1 fruit fly cellular context compared by ENCODE assay signal in genomic region chrX:8141353-8142066, dm6.
TF ChIP-seq lines count a peak whose summit lies in the region.

No protein-coding gene starts in this region.

TF ChIP-seq in whole organism, embryonic, 481 proteins besides CTCF, POLR2A, EP300 and RAD21 (continued from another document and continues in another):
- TF ChIP-seq lola (GFP tag; optimal IDR thresholded peaks at IDR 0.05; lab: Kevin White, UChicago) (no peak), Scr (GFP tag; IDR thresholded peaks at IDR 0.05; lab: Robert Waterston, UW; ENCODE audit: partially characterized antibody) (peak; percentile 17; the same call in 1 of the 2 replicates), CG7556 (GFP tag; optimal IDR thresholded peaks at IDR 0.05; lab: Kevin White, UChicago) (peak; percentile 28), nau (GFP tag; optimal IDR thresholded peaks at IDR 0.05; lab: Kevin White, UChicago) (no peak), chm (GFP tag; IDR thresholded peaks at IDR 0.05; lab: Robert Waterston, UW) (no peak), disco-r (GFP tag; optimal IDR thresholded peaks at IDR 0.05; lab: Kevin White, UChicago) (no peak), CG12769 (tag; optimal IDR thresholded peaks at IDR 0.05; lab: Kevin White, UChicago) (peak; percentile 96), HmgZ (tag; optimal IDR thresholded peaks at IDR 0.05; lab: Kevin White, UChicago) (no peak), Dref (GFP tag; IDR thresholded peaks at IDR 0.05; lab: Robert Waterston, UW) (peak; percentile 10; the same call in 1 of the 2 replicates), CG8924 (tag; optimal IDR thresholded peaks at IDR 0.05; lab: Kevin White, UChicago) (peak; percentile 4), D19B (GFP tag; optimal IDR thresholded peaks at IDR 0.05; lab: Kevin White, UChicago) (no peak), CG15479 (GFP tag; optimal IDR thresholded peaks at IDR 0.05; lab: Kevin White, UChicago) (no peak), CG7963 (GFP tag; IDR thresholded peaks at IDR 0.05; lab: Robert Waterston, UW; ENCODE audit: partially characterized antibody) (no peak), CG6254 (GFP tag; optimal IDR thresholded peaks at IDR 0.05; lab: Kevin White, UChicago) (no peak), repo (GFP tag; optimal IDR thresholded peaks at IDR 0.05; lab: Kevin White, UChicago) (no peak), CG34224 (GFP tag; IDR thresholded peaks at IDR 0.05; lab: Robert Waterston, UW; ENCODE audit: partially characterized antibody) (no peak), hb (GFP tag; IDR thresholded peaks at IDR 0.05; lab: Robert Waterston, UW; ENCODE audit: partially characterized antibody) (no peak), Hsf (GFP tag; optimal IDR thresholded peaks at IDR 0.05; lab: Kevin White, UChicago) (peak; percentile 27), CG2202 (tag; optimal IDR thresholded peaks at IDR 0.05; lab: Kevin White, UChicago) (no peak), CG6683 (GFP tag; optimal IDR thresholded peaks at IDR 0.05; lab: Kevin White, UChicago) (peak; percentile 0), Tbp (GFP tag; optimal IDR thresholded peaks at IDR 0.05; lab: Kevin White, UChicago) (no peak), CG11456 (GFP tag; IDR thresholded peaks at IDR 0.05; lab: Robert Waterston, UW) (no peak), Atf3 (GFP tag; optimal IDR thresholded peaks at IDR 0.05; lab: Kevin White, UChicago) (no peak), CG15696 (tag; optimal IDR thresholded peaks at IDR 0.05; lab: Kevin White, UChicago) (no peak), danr (GFP tag; IDR thresholded peaks at IDR 0.05; lab: Robert Waterston, UW) (no peak), mirr (GFP tag; optimal IDR thresholded peaks at IDR 0.05; lab: Kevin White, UChicago) (peak; percentile 3), sc (optimal IDR thresholded peaks at IDR 0.05; lab: Kevin White, UChicago) (no peak), sc (GFP tag; optimal IDR thresholded peaks at IDR 0.05; lab: Kevin White, UChicago) (no peak), Mes4 (GFP tag; optimal IDR thresholded peaks at IDR 0.05; lab: Kevin White, UChicago) (no peak), salm (tag; optimal IDR thresholded peaks at IDR 0.05; lab: Kevin White, UChicago) (no peak), Neu2 (GFP tag; optimal IDR thresholded peaks at IDR 0.05; lab: Kevin White, UChicago; ENCODE audit: borderline replicate concordance) (no peak), Asciz (GFP tag; optimal IDR thresholded peaks at IDR 0.05; lab: Kevin White, UChicago) (no peak), Hr51 (GFP tag; optimal IDR thresholded peaks at IDR 0.05; lab: Kevin White, UChicago) (peak; percentile 23 to 37), lilli (GFP tag; optimal IDR thresholded peaks at IDR 0.05; lab: Kevin White, UChicago) (peak; percentile 67), CG34376 (GFP tag; optimal IDR thresholded peaks at IDR 0.05; lab: Kevin White, UChicago) (peak; percentile 36), CG3407 (GFP tag; optimal IDR thresholded peaks at IDR 0.05; lab: Kevin White, UChicago) (no peak), CG11560 (tag; IDR thresholded peaks at IDR 0.05; lab: Robert Waterston, UW) (no peak), Fer3 (tag; optimal IDR thresholded peaks at IDR 0.05; lab: Kevin White, UChicago) (no peak), CG3281 (GFP tag; optimal IDR thresholded peaks at IDR 0.05; lab: Kevin White, UChicago) (peak; percentile 31), CG10267 (tag; optimal IDR thresholded peaks at IDR 0.05; lab: Kevin White, UChicago) (no peak), CG30431 (GFP tag; optimal IDR thresholded peaks at IDR 0.05; lab: Kevin White, UChicago) (no peak), ATbp (GFP tag; optimal IDR thresholded peaks at IDR 0.05; lab: Kevin White, UChicago) (no peak), CG4328 (GFP tag; optimal IDR thresholded peaks at IDR 0.05; lab: Kevin White, UChicago) (peak; percentile 3), CG3726 (GFP tag; IDR thresholded peaks at IDR 0.05; lab: Robert Waterston, UW) (no peak), fd64A (GFP tag; optimal IDR thresholded peaks at IDR 0.05; lab: Kevin White, UChicago) (no peak), CG4424 (GFP tag; optimal IDR thresholded peaks at IDR 0.05; lab: Kevin White, UChicago) (no peak), TFAM (GFP tag; optimal IDR thresholded peaks at IDR 0.05; lab: Kevin White, UChicago) (no peak), inv (GFP tag; IDR thresholded peaks at IDR 0.05; lab: Robert Waterston, UW; ENCODE audit: partially characterized antibody) (no peak), lmd (GFP tag; IDR thresholded peaks at IDR 0.05; lab: Robert Waterston, UW) (no peak), shn (GFP tag; optimal IDR thresholded peaks at IDR 0.05; lab: Kevin White, UChicago) (peak; percentile 18), lab (GFP tag; optimal IDR thresholded peaks at IDR 0.05; lab: Kevin White, UChicago) (peak; percentile 60), CG14014 (GFP tag; IDR thresholded peaks at IDR 0.05; lab: Robert Waterston, UW) (no peak), CG10654 (GFP tag; optimal IDR thresholded peaks at IDR 0.05; lab: Kevin White, UChicago) (no peak), Lhr (GFP tag; optimal IDR thresholded peaks at IDR 0.05; lab: Kevin White, UChicago) (no peak), pnt (GFP tag; optimal IDR thresholded peaks at IDR 0.05; lab: Kevin White, UChicago) (no peak), CG8478 (optimal IDR thresholded peaks at IDR 0.05; lab: Kevin White, UChicago) (peak; percentile 84), CG30020 (tag; optimal IDR thresholded peaks at IDR 0.05; lab: Kevin White, UChicago) (no peak), Bdp1 (GFP tag; optimal IDR thresholded peaks at IDR 0.05; lab: Kevin White, UChicago) (no peak), jing (GFP tag; optimal IDR thresholded peaks at IDR 0.05; lab: Kevin White, UChicago) (no peak), cg (GFP tag; optimal IDR thresholded peaks at IDR 0.05; lab: Kevin White, UChicago) (peak; percentile 99), Oli (tag; optimal IDR thresholded peaks at IDR 0.05; lab: Kevin White, UChicago) (peak; percentile 12), Dll (GFP tag; IDR thresholded peaks at IDR 0.05; lab: Robert Waterston, UW; ENCODE audit: partially characterized antibody) (no peak), CG16779 (GFP tag; IDR thresholded peaks at IDR 0.05; lab: Robert Waterston, UW) (no peak), trem (tag; optimal IDR thresholded peaks at IDR 0.05; lab: Kevin White, UChicago) (no peak), gsb (GFP tag; IDR thresholded peaks at IDR 0.05; lab: Robert Waterston, UW) (no peak), Opbp (GFP tag; IDR thresholded peaks at IDR 0.05; lab: Robert Waterston, UW; ENCODE audit: partially characterized antibody) (0 out of 3 replicates have a peak, but pooled peaks have one; percentile 39), Blimp-1 (GFP tag; optimal IDR thresholded peaks at IDR 0.05; lab: Kevin White, UChicago) (no peak), pb (GFP tag; optimal IDR thresholded peaks at IDR 0.05; lab: Kevin White, UChicago) (no peak), seq (GFP tag; IDR thresholded peaks at IDR 0.05; lab: Robert Waterston, UW) (peak; percentile 39; the same call in 1 of the 2 replicates), sob (GFP tag; IDR thresholded peaks at IDR 0.05; lab: Robert Waterston, UW) (no peak), CG2116 (GFP tag; optimal IDR thresholded peaks at IDR 0.05; lab: Kevin White, UChicago) (no peak), odd (GFP tag; optimal IDR thresholded peaks at IDR 0.05; lab: Kevin White, UChicago) (no peak), da (GFP tag; optimal IDR thresholded peaks at IDR 0.05; lab: Kevin White, UChicago) (no peak), CG12391 (tag; optimal IDR thresholded peaks at IDR 0.05; lab: Kevin White, UChicago) (no peak), cato (GFP tag; optimal IDR thresholded peaks at IDR 0.05; lab: Kevin White, UChicago; ENCODE audit: borderline replicate concordance) (no peak), slp2 (GFP tag; optimal IDR thresholded peaks at IDR 0.05; lab: Kevin White, UChicago) (no peak), Xrp1 (GFP tag; IDR thresholded peaks at IDR 0.05; lab: Robert Waterston, UW) (peak; percentile 21; the same call in 1 of the 2 replicates), ro (GFP tag; IDR thresholded peaks at IDR 0.05; lab: Robert Waterston, UW) (no peak), z (GFP tag; IDR thresholded peaks at IDR 0.05; lab: Robert Waterston, UW) (no peak), NfI (GFP tag; optimal IDR thresholded peaks at IDR 0.05; lab: Kevin White, UChicago) (no peak), CG6791 (GFP tag; IDR thresholded peaks at IDR 0.05; lab: Robert Waterston, UW; ENCODE audit: partially characterized antibody) (no peak), Rfx (GFP tag; IDR thresholded peaks at IDR 0.05; lab: Robert Waterston, UW) (peak; percentile 45; the same call in 1 of the 2 replicates), Nf-YB (GFP tag; optimal IDR thresholded peaks at IDR 0.05; lab: Kevin White, UChicago) (no peak), CG3163 (GFP tag; optimal IDR thresholded peaks at IDR 0.05; lab: Kevin White, UChicago) (no peak), hth (optimal IDR thresholded peaks at IDR 0.05; lab: Kevin White, UChicago) (no peak), klu (GFP tag; IDR thresholded peaks at IDR 0.05; lab: Robert Waterston, UW) (no peak), CG2678 (tag; optimal IDR thresholded peaks at IDR 0.05; lab: Kevin White, UChicago) (peak; percentile 39), Jarid2 (GFP tag; optimal IDR thresholded peaks at IDR 0.05; lab: Kevin White, UChicago) (no peak), CG11696 (GFP tag; IDR thresholded peaks at IDR 0.05; lab: Robert Waterston, UW) (no peak), dysf (GFP tag; IDR thresholded peaks at IDR 0.05; lab: Robert Waterston, UW) (peak; percentile 25; the same call in 1 of the 3 replicates), tna (GFP tag; IDR thresholded peaks at IDR 0.05; lab: Robert Waterston, UW; ENCODE audit: partially characterized antibody) (no peak; the same call in 1 of the 2 replicates), CG13424 (tag; optimal IDR thresholded peaks at IDR 0.05; lab: Kevin White, UChicago) (no peak), Dek (tag; optimal IDR thresholded peaks at IDR 0.05; lab: Kevin White, UChicago) (no peak), Med (GFP tag; lab: Kevin White, UChicago) (peak; percentile 83), E2f1 (GFP tag; IDR thresholded peaks at IDR 0.05; lab: Robert Waterston, UW) (no peak), sima (GFP tag; optimal IDR thresholded peaks at IDR 0.05; lab: Kevin White, UChicago) (no peak), tup (GFP tag; optimal IDR thresholded peaks at IDR 0.05; lab: Kevin White, UChicago) (no peak), gro (GFP tag; optimal IDR thresholded peaks at IDR 0.05; lab: Kevin White, UChicago) (no peak), CG42726 (GFP tag; IDR thresholded peaks at IDR 0.05; lab: Robert Waterston, UW; ENCODE audit: partially characterized antibody) (no peak), slou (GFP tag; optimal IDR thresholded peaks at IDR 0.05; lab: Kevin White, UChicago) (no peak), sug (tag; optimal IDR thresholded peaks at IDR 0.05; lab: Kevin White, UChicago) (peak; percentile 10), CG32532 (GFP tag; IDR thresholded peaks at IDR 0.05; lab: Robert Waterston, UW) (peak; percentile 25), peb (GFP tag; IDR thresholded peaks at IDR 0.05; lab: Robert Waterston, UW) (no peak), Bteb2 (GFP tag; optimal IDR thresholded peaks at IDR 0.05; lab: Kevin White, UChicago) (no peak), CG10462 (GFP tag; optimal IDR thresholded peaks at IDR 0.05; lab: Kevin White, UChicago) (peak; percentile 50), D19A (tag; optimal IDR thresholded peaks at IDR 0.05; lab: Kevin White, UChicago) (no peak), Side (GFP tag; optimal IDR thresholded peaks at IDR 0.05; lab: Kevin White, UChicago) (peak; percentile 62), D (optimal IDR thresholded peaks at IDR 0.05; lab: Kevin White, UChicago) (no peak), D (GFP tag; optimal IDR thresholded peaks at IDR 0.05; lab: Kevin White, UChicago) (no peak), al (GFP tag; IDR thresholded peaks at IDR 0.05; lab: Robert Waterston, UW) (no peak), CG18011 (GFP tag; optimal IDR thresholded peaks at IDR 0.05; lab: Kevin White, UChicago) (no peak), Sox102F (GFP tag; optimal IDR thresholded peaks at IDR 0.05; lab: Kevin White, UChicago) (peak; percentile 11), stc (GFP tag; IDR thresholded peaks at IDR 0.05; lab: Robert Waterston, UW) (no peak), CG18764 (GFP tag; optimal IDR thresholded peaks at IDR 0.05; lab: Kevin White, UChicago) (no peak), hkb (optimal IDR thresholded peaks at IDR 0.05; lab: Kevin White, UChicago) (no peak), hkb (GFP tag; IDR thresholded peaks at IDR 0.05; lab: Robert Waterston, UW) (no peak), CG14965 (GFP tag; optimal IDR thresholded peaks at IDR 0.05; lab: Kevin White, UChicago; ENCODE audit: borderline replicate concordance) (no peak), Ets65A (GFP tag; lab: Kevin White, UChicago) (no peak), Doc2 (GFP tag; IDR thresholded peaks at IDR 0.05; lab: Robert Waterston, UW) (no peak), CG18619 (GFP tag; optimal IDR thresholded peaks at IDR 0.05; lab: Kevin White, UChicago) (peak; percentile 36), CG14710 (tag; optimal IDR thresholded peaks at IDR 0.05; lab: Kevin White, UChicago) (no peak), scrt (GFP tag; optimal IDR thresholded peaks at IDR 0.05; lab: Kevin White, UChicago) (peak; percentile 40), YL-1 (GFP tag; optimal IDR thresholded peaks at IDR 0.05; lab: Kevin White, UChicago) (peak; percentile 60), btn (GFP tag; optimal IDR thresholded peaks at IDR 0.05; lab: Kevin White, UChicago) (no peak), en (GFP tag; optimal IDR thresholded peaks at IDR 0.05; lab: Kevin White, UChicago) (no peak), wdn (GFP tag; IDR thresholded peaks at IDR 0.05; lab: Robert Waterston, UW) (no peak), bigmax (GFP tag; optimal IDR thresholded peaks at IDR 0.05; lab: Kevin White, UChicago) (no peak), Dip3 (GFP tag; optimal IDR thresholded peaks at IDR 0.05; lab: Kevin White, UChicago) (peak; percentile 28), CG7357 (GFP tag; IDR thresholded peaks at IDR 0.05; lab: Robert Waterston, UW) (no peak), CG10543 (GFP tag; optimal IDR thresholded peaks at IDR 0.05; lab: Kevin White, UChicago) (peak; percentile 87), CG14860 (GFP tag; IDR thresholded peaks at IDR 0.05; lab: Robert Waterston, UW; ENCODE audit: partially characterized antibody) (no peak), bcd (GFP tag; optimal IDR thresholded peaks at IDR 0.05; lab: Kevin White, UChicago) (peak; percentile 31), Ssrp (tag; optimal IDR thresholded peaks at IDR 0.05; lab: Kevin White, UChicago) (no peak), Taf1 (GFP tag; IDR thresholded peaks at IDR 0.05; lab: Robert Waterston, UW) (no peak), ranshi (GFP tag; IDR thresholded peaks at IDR 0.05; lab: Robert Waterston, UW) (peak; percentile 14; the same call in 1 of the 2 replicates), chif (GFP tag; optimal IDR thresholded peaks at IDR 0.05; lab: Kevin White, UChicago) (no peak)
